Worm (Caenorhabditis elegans): ENCODE results near the gene srh-73.

- TF ChIP-seq cog-1 (tag; optimal IDR thresholded peaks at IDR 0.05) (no peak), klf-2 (GFP tag; conservative IDR thresholded peaks at IDR 0.05) (no peak), med-1 (GFP tag; optimal IDR thresholded peaks at IDR 0.05; ENCODE audit: insufficient read depth) (no peak), flt-1 (GFP tag; IDR thresholded peaks at IDR 0.05) (no peak), tab-1 (GFP tag; IDR thresholded peaks at IDR 0.05) (no peak), ztf-23 (GFP tag; IDR thresholded peaks at IDR 0.05) (no peak)
These were observed 49.7 kb upstream of the srh-73 start, which contains the start of gene F15A4.2 for ce11 chrII:12462244-12462643.

All from whole organism, midembryonic.